Worm (Caenorhabditis elegans): ENCODE results near the gene srw-14.

ce11 chrV:15268302-15268701 lies 42.6 kb downstream of the srw-14 start, which contains the start of gene srw-22:
- TF ChIP-seq ztf-3 (GFP tag; optimal IDR thresholded peaks at IDR 0.05) (no peak), ztf-25 (GFP tag; IDR thresholded peaks at IDR 0.05) (no peak), lag-1 (GFP tag; IDR thresholded peaks at IDR 0.05) (no peak), chd-7 (tag; optimal IDR thresholded peaks at IDR 0.05) (no peak), athp-1 (tag; optimal IDR thresholded peaks at IDR 0.05) (no peak), unc-62 (GFP tag; optimal IDR thresholded peaks at IDR 0.05) (no peak), attf-6 (GFP tag; IDR thresholded peaks at IDR 0.05) (no peak)
